Worm (Caenorhabditis elegans) whole organism, L4 larva: ENCODE data around the gene fcho-1.

ENCODE experiments used
- ceh-20 ChIP-seq: fragments of 200-800 bp; sonication (Bioruptor generic); IDR thresholded peaks from 2 replicates; pipeline ENCODE4 v1.3.6; 2022; ENCODE audit warnings: missing genetic modification reagents, missing genetic modification characterization, missing compliant biosample characterization
- ces-1 ChIP-seq: fragments of 150-350 bp; sonication (generic microtip); optimal IDR thresholded peaks from 4 replicates; lab custom pipeline; 2014; ENCODE audit warnings: missing biosample characterization, missing genetic modification reagents, missing genetic modification characterization
- daf-12 ChIP-seq: fragments of 150-350 bp; optimal IDR thresholded peaks from 2 replicates; lab custom pipeline; 2014; ENCODE audit warnings: missing biosample characterization, missing genetic modification reagents, missing genetic modification characterization
- daf-8 ChIP-seq: fragments of 200-800 bp; sonication (Bioruptor generic); IDR thresholded peaks from 2 replicates; pipeline ENCODE4 v1.3.6; 2022; ENCODE audit warnings: missing genetic modification characterization, missing compliant biosample characterization
- duxl-1 ChIP-seq: sonication (generic microtip); optimal IDR thresholded peaks from 2 replicates; lab custom pipeline; 2016; ENCODE audit warnings: mild to moderate bottlenecking, missing genetic modification characterization, moderate library complexity, missing compliant biosample characterization; ENCODE audit not compliant: poor library complexity
- mdl-1 ChIP-seq, 2 experiments: fragments of 150-350 bp in 1 of 2; sonication (generic microtip) in 1 of 2; optimal IDR thresholded peaks; 2 replicates each; lab custom pipeline; 2014 to 2017; ENCODE audit warnings: missing biosample characterization in 2 of 2, missing genetic modification characterization in 2 of 2
- nhr-77 ChIP-seq: fragments of 150-350 bp; optimal IDR thresholded peaks from 2 replicates; lab custom pipeline; 2014; ENCODE audit warnings: missing biosample characterization, missing genetic modification characterization
- pha-4 ChIP-seq, 2 experiments: fragments of 150-350 bp in 1 of 2; fragments of 200-800 bp in 1 of 2; sonication (Bioruptor generic) in 1 of 2; IDR thresholded peaks in 1 of 2; optimal IDR thresholded peaks in 1 of 2; 2 replicates each; pipeline versions ENCODE4 v1.3.6 to Lab custom; 2014 to 2022; ENCODE audit warnings: missing genetic modification characterization in 2 of 2, missing genetic modification reagents in 2 of 2, missing biosample characterization in 1 of 2, missing compliant biosample characterization in 1 of 2
- ztf-7 ChIP-seq: fragments of 150-350 bp; optimal IDR thresholded peaks from 2 replicates; lab custom pipeline; 2014; ENCODE audit warnings: missing biosample characterization, missing genetic modification characterization

DNA sequence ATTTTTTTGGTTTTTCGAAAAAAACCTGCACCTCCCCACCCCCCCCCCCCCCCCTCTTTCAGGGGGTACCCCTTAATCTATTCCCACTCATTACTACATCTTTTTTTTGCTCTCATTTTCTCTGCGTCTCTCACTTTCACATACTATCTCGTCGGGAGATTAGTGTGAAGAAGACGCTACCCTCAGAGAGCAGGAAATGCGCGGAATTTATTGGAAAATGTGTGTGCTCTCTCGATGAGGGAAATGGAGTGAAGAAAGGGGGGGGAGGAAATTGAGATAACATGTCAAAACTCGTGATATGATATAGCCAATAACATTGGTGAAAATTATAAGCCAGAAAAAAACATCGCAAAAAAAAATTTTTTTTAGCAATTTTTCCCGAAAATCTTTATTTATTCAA, 15.3 kb downstream of the fcho-1 start:
- TF ChIP-seq ces-1 (GFP tag; lab: Kevin White, UChicago) (no peak), daf-8 (GFP tag; lab: Robert Waterston, UW) (no peak), pha-4 (GFP tag; IDR thresholded peaks at IDR 0.05; lab: Robert Waterston, UW) (no peak), pha-4 (tag; optimal IDR thresholded peaks at IDR 0.05; lab: Kevin White, UChicago) (no peak), mdl-1 (tag; optimal IDR thresholded peaks at IDR 0.05; lab: Kevin White, UChicago) (no peak), nhr-77 (tag; lab: Kevin White, UChicago) (no peak), daf-12 (tag; lab: Kevin White, UChicago) (no peak), duxl-1 (tag; lab: Kevin White, UChicago) (no peak), ztf-7 (tag; lab: Kevin White, UChicago) (no peak), ceh-20 (no peak)
